Fruit fly (Drosophila melanogaster) whole organism: ENCODE results near the gene Eip74EF.

Experiments
- EcR ChIP-seq, 2 experiments: fragments of >200 bp; optimal IDR thresholded peaks; 2 replicates each; lab custom pipeline; 2017; ENCODE audit warnings: missing biosample characterization in 2 of 2, missing genetic modification characterization in 2 of 2, missing genetic modification reagents in 2 of 2
- pan ChIP-seq: fragments of >200 bp; optimal IDR thresholded peaks from 2 replicates; lab custom pipeline; 2017
- psq ChIP-seq: fragments of >200 bp; optimal IDR thresholded peaks from 2 replicates; lab custom pipeline; 2017
- usp ChIP-seq: fragments of >200 bp; optimal IDR thresholded peaks from 2 replicates; lab custom pipeline; 2017; ENCODE audit warnings: missing biosample characterization, missing genetic modification characterization, mixed read lengths

dm6 chr3L:17578413-17578812 is 40.7 kb downstream of the Eip74EF start:
- no peak for TF ChIP-seq psq
- TF ChIP-seq EcR (GFP tag; optimal IDR thresholded peaks at IDR 0.05; lab: Kevin White, UChicago) = no peak
- no peak for TF ChIP-seq usp (GFP tag; lab: Kevin White, UChicago)
- no peak for TF ChIP-seq pan (lab: Kevin White, UChicago)
